Worm (Caenorhabditis elegans): ENCODE results near the gene T07F12.1.

ce11 chrX:4879998-4880397 lies 13.9 kb upstream of the T07F12.1 start:
- TF ChIP-seq him-1 (tag; optimal IDR thresholded peaks at IDR 0.05): no peak
- no peak for TF ChIP-seq W03F9.2 (tag; optimal IDR thresholded peaks at IDR 0.05)
- TF ChIP-seq dao-5 (tag; optimal IDR thresholded peaks at IDR 0.05): no peak
